Worm (Caenorhabditis elegans) whole organism, L1 larva: Measurements from ENCODE around the gene wht-3.

Experiments used
- C04F5.9 ChIP-seq: sonication (generic microtip); optimal IDR thresholded peaks from 2 replicates; lab custom pipeline; 2016; ENCODE audit warnings: missing genetic modification characterization, missing compliant biosample characterization
- C16A3.4 ChIP-seq: fragments of 150-350 bp; optimal IDR thresholded peaks from 2 replicates; lab custom pipeline; 2014; ENCODE audit warnings: missing biosample characterization, missing genetic modification characterization
- F16B12.6 ChIP-seq: fragments of 150-350 bp; optimal IDR thresholded peaks from 2 replicates; lab custom pipeline; 2014; ENCODE audit warnings: missing biosample characterization, missing genetic modification characterization
- Y116A8C.19 ChIP-seq: sonication (generic microtip); optimal IDR thresholded peaks from 2 replicates; lab custom pipeline; 2016; ENCODE audit warnings: missing compliant biosample characterization, missing genetic modification characterization, borderline replicate concordance
- alr-1 ChIP-seq: fragments of 200-800 bp; sonication (Bioruptor generic); optimal IDR thresholded peaks from 2 replicates; lab custom pipeline; 2018; ENCODE audit warnings: borderline replicate concordance, mild to moderate bottlenecking, missing genetic modification characterization, missing compliant biosample characterization
- ama-1 ChIP-seq: fragments of 150-350 bp; optimal IDR thresholded peaks from 2 replicates; lab custom pipeline; 2014
- ceh-88 ChIP-seq: fragments of 200-800 bp; sonication (Bioruptor generic); IDR thresholded peaks from 2 replicates; pipeline ENCODE4 v1.3.6; 2022; ENCODE audit warnings: missing genetic modification characterization, missing compliant biosample characterization
- ceh-90 ChIP-seq: sonication (generic microtip); optimal IDR thresholded peaks from 2 replicates; lab custom pipeline; 2016; ENCODE audit warnings: missing genetic modification characterization, missing compliant biosample characterization
- dpl-1 ChIP-seq, 3 experiments: fragments of 150-350 bp in 2 of 3; sonication (generic microtip) in 1 of 3; optimal IDR thresholded peaks; 2 replicates each; lab custom pipeline; 2014 to 2017; ENCODE audit warnings: missing biosample characterization in 3 of 3, missing genetic modification characterization in 3 of 3, missing genetic modification reagents in 3 of 3
- efl-1 ChIP-seq, 4 experiments: fragments of 150-350 bp; optimal IDR thresholded peaks in 3 of 4; peaks in 1 of 4; 1 replicate in 1 of 4; 2 replicates in 3 of 4; lab custom pipeline; 2014; ENCODE audit warnings: missing biosample characterization in 2 of 4, missing genetic modification characterization in 2 of 4, missing genetic modification reagents in 2 of 4
- efl-3 ChIP-seq: fragments of 200-800 bp; sonication (Bioruptor generic); optimal IDR thresholded peaks from 2 replicates; lab custom pipeline; 2018; ENCODE audit warnings: mild to moderate bottlenecking, missing genetic modification characterization, missing compliant biosample characterization
- egl-13 ChIP-seq: sonication (generic microtip); optimal IDR thresholded peaks from 2 replicates; lab custom pipeline; 2016; ENCODE audit warnings: missing genotype, missing genetic modification reagents, missing genetic modification characterization, missing compliant biosample characterization
- elt-2 ChIP-seq: sonication (generic microtip); optimal IDR thresholded peaks from 2 replicates; lab custom pipeline; 2016; ENCODE audit warnings: missing genetic modification characterization, mild to moderate bottlenecking, inconsistent platforms, missing compliant biosample characterization, missing genetic modification reagents
- ets-5 ChIP-seq: fragments of 200-800 bp; sonication (Bioruptor generic); IDR thresholded peaks from 2 replicates; pipeline ENCODE4 v1.3.6; 2022; ENCODE audit warnings: missing genetic modification characterization, missing compliant biosample characterization
- fos-1 ChIP-seq: fragments of 150-350 bp; optimal IDR thresholded peaks from 2 replicates; lab custom pipeline; 2014; ENCODE audit warnings: missing biosample characterization, missing genetic modification characterization
- grh-1 ChIP-seq: fragments of 200-800 bp; sonication (Bioruptor generic); IDR thresholded peaks from 2 replicates; pipeline ENCODE4 v1.3.6; 2022; ENCODE audit warnings: missing genetic modification reagents, missing genetic modification characterization, missing compliant biosample characterization
- hpl-2 ChIP-seq: fragments of 150-350 bp; optimal IDR thresholded peaks from 2 replicates; lab custom pipeline; 2014; ENCODE audit warnings: missing biosample characterization, missing genetic modification reagents, missing genetic modification characterization
- irx-1 ChIP-seq: sonication (generic microtip); optimal IDR thresholded peaks from 2 replicates; lab custom pipeline; 2016; ENCODE audit warnings: missing genetic modification characterization, missing compliant biosample characterization
- isw-1 ChIP-seq: fragments of 200-800 bp; sonication (Bioruptor generic); IDR thresholded peaks from 2 replicates; pipeline ENCODE4 v1.3.6; 2022; ENCODE audit warnings: missing genetic modification characterization, missing compliant biosample characterization
- jun-1 ChIP-seq: fragments of 150-350 bp; optimal IDR thresholded peaks from 2 replicates; lab custom pipeline; 2014; ENCODE audit warnings: missing biosample characterization, missing genetic modification reagents, missing genetic modification characterization
- lin-13 ChIP-seq: fragments of 150-350 bp; optimal IDR thresholded peaks from 2 replicates; lab custom pipeline; 2014; ENCODE audit warnings: missing biosample characterization, missing genetic modification reagents, missing genetic modification characterization
- lin-14 ChIP-seq: fragments of 200-800 bp; sonication (Bioruptor generic); optimal IDR thresholded peaks from 2 replicates; lab custom pipeline; 2018; ENCODE audit warnings: mild to moderate bottlenecking, missing genetic modification characterization, moderate library complexity, missing compliant biosample characterization
- lin-15B ChIP-seq: fragments of 150-350 bp; sonication (generic microtip); optimal IDR thresholded peaks from 3 replicates; lab custom pipeline; 2014; ENCODE audit warnings: missing biosample characterization, missing genetic modification characterization
- lin-35 ChIP-seq, 2 experiments: fragments of 150-350 bp; optimal IDR thresholded peaks; 2 replicates each; lab custom pipeline; 2014; ENCODE audit warnings: missing biosample characterization in 2 of 2, missing genetic modification characterization in 2 of 2, missing genetic modification reagents in 2 of 2
- lin-39 ChIP-seq: fragments of 150-350 bp; optimal IDR thresholded peaks from 2 replicates; lab custom pipeline; 2014; ENCODE audit warnings: missing biosample characterization, missing genetic modification reagents, missing genetic modification characterization
- mep-1 ChIP-seq: fragments of 150-350 bp; optimal IDR thresholded peaks from 2 replicates; lab custom pipeline; 2014; ENCODE audit warnings: missing biosample characterization, missing genetic modification characterization
- nhr-11 ChIP-seq: fragments of 150-350 bp; optimal IDR thresholded peaks from 2 replicates; lab custom pipeline; 2014; ENCODE audit warnings: missing biosample characterization, missing genetic modification characterization
- nhr-12 ChIP-seq: sonication (generic microtip); optimal IDR thresholded peaks from 2 replicates; lab custom pipeline; 2017; ENCODE audit warnings: missing biosample characterization, missing genetic modification characterization
- nhr-20 ChIP-seq: sonication (generic microtip); optimal IDR thresholded peaks from 2 replicates; lab custom pipeline; 2016; ENCODE audit warnings: mild to moderate bottlenecking, missing genetic modification characterization, missing compliant biosample characterization
- nhr-237 ChIP-seq: fragments of 150-350 bp; optimal IDR thresholded peaks from 2 replicates; lab custom pipeline; 2014; ENCODE audit warnings: missing biosample characterization, missing genetic modification characterization
- nhr-28 ChIP-seq: fragments of 150-350 bp; optimal IDR thresholded peaks from 2 replicates; lab custom pipeline; 2014; ENCODE audit warnings: missing biosample characterization, missing genetic modification characterization
- nhr-47 ChIP-seq: sonication (generic microtip); optimal IDR thresholded peaks from 2 replicates; lab custom pipeline; 2016; ENCODE audit warnings: mild to moderate bottlenecking, missing genetic modification characterization, moderate library complexity, missing compliant biosample characterization
- nhr-71 ChIP-seq: sonication (generic microtip); optimal IDR thresholded peaks from 2 replicates; lab custom pipeline; 2016; ENCODE audit warnings: mild to moderate bottlenecking, missing genetic modification characterization, moderate library complexity, missing compliant biosample characterization
- nhr-77 ChIP-seq: fragments of 150-350 bp; optimal IDR thresholded peaks from 2 replicates; lab custom pipeline; 2014; ENCODE audit warnings: missing biosample characterization, missing genetic modification characterization
- nhr-85 ChIP-seq: sonication (generic microtip); peaks from one replicate; lab custom pipeline; 2016; ENCODE audit warnings: missing genetic modification characterization, inconsistent platforms, missing compliant biosample characterization
- nhr-90 ChIP-seq: sonication (generic microtip); optimal IDR thresholded peaks from 2 replicates; lab custom pipeline; 2016; ENCODE audit warnings: mild to moderate bottlenecking, missing genetic modification characterization, missing compliant biosample characterization; ENCODE audit not compliant: poor library complexity
- pax-3 ChIP-seq: fragments of 200-800 bp; sonication (Bioruptor generic); optimal IDR thresholded peaks from 2 replicates; lab custom pipeline; 2018; ENCODE audit warnings: mild to moderate bottlenecking, missing genetic modification characterization, moderate library complexity, missing compliant biosample characterization
- rnt-1 ChIP-seq: sonication (generic microtip); optimal IDR thresholded peaks from 2 replicates; lab custom pipeline; 2016; ENCODE audit warnings: mild to moderate bottlenecking, missing genetic modification characterization, moderate library complexity, missing compliant biosample characterization
- snpc-4 ChIP-seq: fragments of 150-350 bp; optimal IDR thresholded peaks from 2 replicates; lab custom pipeline; 2014; ENCODE audit warnings: missing biosample characterization, missing genetic modification characterization
- snu-23 ChIP-seq: sonication (generic microtip); optimal IDR thresholded peaks from 2 replicates; lab custom pipeline; 2016; ENCODE audit warnings: missing genetic modification characterization, missing compliant biosample characterization
- sptf-1 ChIP-seq: fragments of 150-350 bp; optimal IDR thresholded peaks from 2 replicates; lab custom pipeline; 2014; ENCODE audit warnings: missing biosample characterization, missing genetic modification characterization
- sup-37 ChIP-seq: fragments of 200-800 bp; sonication (Bioruptor generic); optimal IDR thresholded peaks from 2 replicates; lab custom pipeline; 2018; ENCODE audit warnings: mild to moderate bottlenecking, missing genetic modification characterization, missing compliant biosample characterization
- swsn-7 ChIP-seq: sonication (generic microtip); optimal IDR thresholded peaks from 2 replicates; lab custom pipeline; 2016; ENCODE audit warnings: missing genetic modification characterization, missing compliant biosample characterization
- tlp-1 ChIP-seq: fragments of 150-350 bp; optimal IDR thresholded peaks from 2 replicates; lab custom pipeline; 2014; ENCODE audit warnings: missing biosample characterization, missing genetic modification characterization
- unc-62 ChIP-seq: fragments of 150-350 bp; optimal IDR thresholded peaks from 2 replicates; lab custom pipeline; 2014; ENCODE audit warnings: missing biosample characterization, missing genetic modification reagents, missing genetic modification characterization
- unc-86 ChIP-seq: sonication (generic microtip); optimal IDR thresholded peaks from 2 replicates; lab custom pipeline; 2016; ENCODE audit warnings: missing genetic modification characterization, missing compliant biosample characterization
- unc-98 ChIP-seq: fragments of 200-800 bp; sonication (Bioruptor generic); IDR thresholded peaks from 2 replicates; pipeline ENCODE4 v1.3.6; 2022; ENCODE audit warnings: missing genetic modification characterization, missing compliant biosample characterization
- vab-15 ChIP-seq: sonication (generic microtip); optimal IDR thresholded peaks from 2 replicates; lab custom pipeline; 2017; ENCODE audit warnings: missing genotype, mild to moderate bottlenecking, missing genetic modification characterization, missing compliant biosample characterization
- ztf-4 ChIP-seq: fragments of 150-350 bp; optimal IDR thresholded peaks from 2 replicates; lab custom pipeline; 2014; ENCODE audit warnings: missing biosample characterization, missing genetic modification characterization

The wht-3 gene

ce11 chrIII:4101016-4101415 is 50.4 kb downstream of the wht-3 start (continued):
- TF ChIP-seq ceh-88 (no peak), lin-15B (tag; lab: Kevin White, UChicago) (no peak), sptf-1 (tag; lab: Kevin White, UChicago) (no peak), isw-1 (GFP tag; lab: Robert Waterston, UW) (no peak), egl-13 (no peak), nhr-20 (tag; lab: Kevin White, UChicago) (no peak), C16A3.4 (tag; lab: Kevin White, UChicago) (no peak), vab-15 (no peak), grh-1 (GFP tag; lab: Robert Waterston, UW) (no peak), lin-39 (tag; lab: Kevin White, UChicago) (no peak), nhr-85 (tag; lab: Kevin White, UChicago) (peak; percentile 77), nhr-28 (no peak), efl-3 (GFP tag; lab: Kevin White, UChicago) (no peak), nhr-77 (tag; lab: Kevin White, UChicago) (no peak), mep-1 (no peak), alr-1 (tag; lab: Kevin White, UChicago) (no peak), unc-98 (GFP tag; lab: Robert Waterston, UW) (no peak), lin-35 (GFP tag; optimal IDR thresholded peaks at IDR 0.05; lab: Kevin White, UChicago) (no peak), F16B12.6 (tag; lab: Kevin White, UChicago) (no peak), ama-1 (lab: Kevin White, UChicago) (no peak), rnt-1 (no peak), Y116A8C.19 (no peak), C04F5.9 (no peak), snu-23 (GFP tag; lab: Kevin White, UChicago) (no peak), nhr-71 (tag; lab: Kevin White, UChicago) (peak; percentile 0), irx-1 (tag; lab: Kevin White, UChicago) (no peak)

ce11 chrIII:4099884-4100596 is 51.4 kb downstream of the wht-3 start:
- no peak for TF ChIP-seq tlp-1
- TF ChIP-seq efl-3 (GFP tag; lab: Kevin White, UChicago): no peak
- no peak for TF ChIP-seq pax-3 (tag; lab: Kevin White, UChicago)
- TF ChIP-seq nhr-77 (tag; lab: Kevin White, UChicago): peak; percentile 19
- peak; percentile 24 to 54 for TF ChIP-seq efl-1 (optimal IDR thresholded peaks at IDR 0.05; lab: Kevin White, UChicago)
- TF ChIP-seq efl-1 (GFP tag; optimal IDR thresholded peaks at IDR 0.05 in 1 of 2; lab: Kevin White, UChicago): peak; percentile 28 to 95
- peak; percentile 48 for TF ChIP-seq ztf-4
- peak; percentile 69 for TF ChIP-seq nhr-90 (tag; lab: Kevin White, UChicago)
- no peak for TF ChIP-seq F16B12.6 (tag; lab: Kevin White, UChicago)
- TF ChIP-seq elt-2: no peak
- no peak for TF ChIP-seq hpl-2 (GFP tag; lab: Kevin White, UChicago)
- TF ChIP-seq isw-1 (GFP tag; lab: Robert Waterston, UW): no peak
- no peak for TF ChIP-seq ets-5
- no peak for TF ChIP-seq nhr-11 (tag; lab: Kevin White, UChicago)
- no peak for TF ChIP-seq unc-86 (tag; lab: Kevin White, UChicago)
- TF ChIP-seq ceh-90 (tag; lab: Kevin White, UChicago): no peak
- TF ChIP-seq sup-37 (GFP tag; lab: Kevin White, UChicago): no peak
- peak; percentile 44 to 69 for TF ChIP-seq lin-35 (GFP tag; optimal IDR thresholded peaks at IDR 0.05; lab: Kevin White, UChicago)
- TF ChIP-seq lin-14: peak; percentile 94
- TF ChIP-seq grh-1 (GFP tag; lab: Robert Waterston, UW): peak; percentile 69
- no peak for TF ChIP-seq sptf-1 (tag; lab: Kevin White, UChicago)
- TF ChIP-seq fos-1 (tag; lab: Kevin White, UChicago): no peak
- peak; percentile 30 for TF ChIP-seq jun-1 (tag; lab: Kevin White, UChicago)
- peak; percentile 65 for TF ChIP-seq lin-13 (GFP tag; lab: Kevin White, UChicago)
- TF ChIP-seq lin-39 (tag; lab: Kevin White, UChicago): peak; percentile 56
- TF ChIP-seq nhr-85 (tag; lab: Kevin White, UChicago): peak; percentile 98
- TF ChIP-seq nhr-47 (tag; lab: Kevin White, UChicago): peak; percentile 50
- TF ChIP-seq C16A3.4 (tag; lab: Kevin White, UChicago): peak; percentile 77
- TF ChIP-seq C04F5.9: no peak
- TF ChIP-seq nhr-12 (tag; lab: Kevin White, UChicago): no peak
- TF ChIP-seq unc-62 (GFP tag; lab: Kevin White, UChicago): no peak
- peak; percentile 29 for TF ChIP-seq snpc-4 (tag; lab: Kevin White, UChicago)
- peak; percentile 21 for TF ChIP-seq swsn-7
- peak; percentile 40 to 61 (median 60) for TF ChIP-seq dpl-1 (GFP tag; optimal IDR thresholded peaks at IDR 0.05; lab: Kevin White, UChicago)
- TF ChIP-seq unc-98 (GFP tag; lab: Robert Waterston, UW): no peak
- peak; percentile 34 for TF ChIP-seq nhr-237
- TF ChIP-seq irx-1 (tag; lab: Kevin White, UChicago): peak; percentile 28
